Worm (Caenorhabditis elegans) whole organism, L1 larva: ENCODE results near the gene zyg-1.

Experiments used
- C34B4.2 ChIP-seq: sonication (generic microtip); optimal IDR thresholded peaks from 2 replicates; lab custom pipeline; 2017; ENCODE audit warnings: mild to moderate bottlenecking, missing genetic modification characterization, missing compliant biosample characterization
- F16B12.6 ChIP-seq: fragments of 150-350 bp; optimal IDR thresholded peaks from 2 replicates; lab custom pipeline; 2014; ENCODE audit warnings: missing biosample characterization, missing genetic modification characterization
- Y116A8C.19 ChIP-seq: sonication (generic microtip); optimal IDR thresholded peaks from 2 replicates; lab custom pipeline; 2016; ENCODE audit warnings: missing compliant biosample characterization, missing genetic modification characterization, borderline replicate concordance
- aha-1 ChIP-seq: fragments of 150-350 bp; optimal IDR thresholded peaks from 2 replicates; lab custom pipeline; 2014; ENCODE audit warnings: missing biosample characterization, missing genetic modification characterization
- ceh-8 ChIP-seq: fragments of 200-800 bp; sonication (Bioruptor generic); optimal IDR thresholded peaks from 2 replicates; lab custom pipeline; 2018; ENCODE audit warnings: mild to moderate bottlenecking, missing genetic modification characterization, moderate library complexity, missing compliant biosample characterization
- ceh-88 ChIP-seq: fragments of 200-800 bp; sonication (Bioruptor generic); IDR thresholded peaks from 2 replicates; pipeline ENCODE4 v1.3.6; 2022; ENCODE audit warnings: missing genetic modification characterization, missing compliant biosample characterization
- ceh-90 ChIP-seq: sonication (generic microtip); optimal IDR thresholded peaks from 2 replicates; lab custom pipeline; 2016; ENCODE audit warnings: missing genetic modification characterization, missing compliant biosample characterization
- efl-1 ChIP-seq, 4 experiments: fragments of 150-350 bp; optimal IDR thresholded peaks in 3 of 4; peaks in 1 of 4; 1 replicate in 1 of 4; 2 replicates in 3 of 4; lab custom pipeline; 2014; ENCODE audit warnings: missing biosample characterization in 2 of 4, missing genetic modification characterization in 2 of 4, missing genetic modification reagents in 2 of 4
- egl-27 ChIP-seq, 2 experiments: fragments of 150-350 bp in 1 of 2; sonication (generic microtip); optimal IDR thresholded peaks; 3 replicates each; lab custom pipeline; 2017 to 2018; ENCODE audit warnings: missing biosample characterization in 2 of 2, missing genetic modification characterization in 2 of 2, missing genetic modification reagents in 2 of 2
- elt-3 ChIP-seq, 6 experiments: fragments of 150-350 bp in 1 of 6; sonication (generic microtip); optimal IDR thresholded peaks; 2 replicates each; lab custom pipeline; 2017 to 2018; ENCODE audit warnings: missing biosample characterization in 6 of 6, missing genetic modification characterization in 6 of 6, inconsistent platforms in 1 of 6
- ets-5 ChIP-seq: fragments of 200-800 bp; sonication (Bioruptor generic); IDR thresholded peaks from 2 replicates; pipeline ENCODE4 v1.3.6; 2022; ENCODE audit warnings: missing genetic modification characterization, missing compliant biosample characterization
- fkh-10 ChIP-seq: sonication (generic microtip); optimal IDR thresholded peaks from 2 replicates; lab custom pipeline; 2017; ENCODE audit warnings: missing biosample characterization, missing genetic modification reagents, missing genetic modification characterization
- fkh-4 ChIP-seq: sonication (generic microtip); optimal IDR thresholded peaks from 2 replicates; lab custom pipeline; 2016; ENCODE audit warnings: missing compliant biosample characterization, missing genetic modification characterization, borderline replicate concordance
- grh-1 ChIP-seq: fragments of 200-800 bp; sonication (Bioruptor generic); IDR thresholded peaks from 2 replicates; pipeline ENCODE4 v1.3.6; 2022; ENCODE audit warnings: missing genetic modification reagents, missing genetic modification characterization, missing compliant biosample characterization
- jun-1 ChIP-seq: fragments of 150-350 bp; optimal IDR thresholded peaks from 2 replicates; lab custom pipeline; 2014; ENCODE audit warnings: missing biosample characterization, missing genetic modification reagents, missing genetic modification characterization
- lin-13 ChIP-seq: fragments of 150-350 bp; optimal IDR thresholded peaks from 2 replicates; lab custom pipeline; 2014; ENCODE audit warnings: missing biosample characterization, missing genetic modification reagents, missing genetic modification characterization
- lin-15B ChIP-seq: fragments of 150-350 bp; sonication (generic microtip); optimal IDR thresholded peaks from 3 replicates; lab custom pipeline; 2014; ENCODE audit warnings: missing biosample characterization, missing genetic modification characterization
- lsy-2 ChIP-seq, 2 experiments: fragments of 150-350 bp; optimal IDR thresholded peaks; 2 replicates each; lab custom pipeline; 2014; ENCODE audit warnings: missing biosample characterization in 2 of 2, missing genetic modification characterization in 2 of 2
- mef-2 ChIP-seq: fragments of 150-350 bp; optimal IDR thresholded peaks from 2 replicates; lab custom pipeline; 2014; ENCODE audit warnings: missing biosample characterization, missing genetic modification characterization
- mep-1 ChIP-seq: fragments of 150-350 bp; optimal IDR thresholded peaks from 2 replicates; lab custom pipeline; 2014; ENCODE audit warnings: missing biosample characterization, missing genetic modification characterization
- nhr-237 ChIP-seq: fragments of 150-350 bp; optimal IDR thresholded peaks from 2 replicates; lab custom pipeline; 2014; ENCODE audit warnings: missing biosample characterization, missing genetic modification characterization
- nhr-47 ChIP-seq: sonication (generic microtip); optimal IDR thresholded peaks from 2 replicates; lab custom pipeline; 2016; ENCODE audit warnings: mild to moderate bottlenecking, missing genetic modification characterization, moderate library complexity, missing compliant biosample characterization
- nhr-77 ChIP-seq: fragments of 150-350 bp; optimal IDR thresholded peaks from 2 replicates; lab custom pipeline; 2014; ENCODE audit warnings: missing biosample characterization, missing genetic modification characterization
- nhr-84 ChIP-seq: sonication (generic microtip); optimal IDR thresholded peaks from 2 replicates; lab custom pipeline; 2017; ENCODE audit warnings: missing biosample characterization, missing genetic modification characterization
- pag-3 ChIP-seq: sonication (generic microtip); optimal IDR thresholded peaks from 2 replicates; lab custom pipeline; 2017; ENCODE audit warnings: missing genetic modification characterization, mild to moderate bottlenecking, missing compliant biosample characterization, antibody characterized with exemption, borderline replicate concordance; ENCODE audit not compliant: insufficient read depth
- pax-3 ChIP-seq: fragments of 200-800 bp; sonication (Bioruptor generic); optimal IDR thresholded peaks from 2 replicates; lab custom pipeline; 2018; ENCODE audit warnings: mild to moderate bottlenecking, missing genetic modification characterization, moderate library complexity, missing compliant biosample characterization
- snpc-4 ChIP-seq: fragments of 150-350 bp; optimal IDR thresholded peaks from 2 replicates; lab custom pipeline; 2014; ENCODE audit warnings: missing biosample characterization, missing genetic modification characterization
- snu-23 ChIP-seq: sonication (generic microtip); optimal IDR thresholded peaks from 2 replicates; lab custom pipeline; 2016; ENCODE audit warnings: missing genetic modification characterization, missing compliant biosample characterization
- sox-4 ChIP-seq: sonication (generic microtip); optimal IDR thresholded peaks from 2 replicates; lab custom pipeline; 2016; ENCODE audit warnings: missing genetic modification characterization, missing compliant biosample characterization
- sptf-1 ChIP-seq: fragments of 150-350 bp; optimal IDR thresholded peaks from 2 replicates; lab custom pipeline; 2014; ENCODE audit warnings: missing biosample characterization, missing genetic modification characterization
- tbx-2 ChIP-seq: sonication (generic microtip); optimal IDR thresholded peaks from 2 replicates; lab custom pipeline; 2016; ENCODE audit warnings: missing genetic modification characterization, missing compliant biosample characterization
- unc-62 ChIP-seq: fragments of 150-350 bp; optimal IDR thresholded peaks from 2 replicates; lab custom pipeline; 2014; ENCODE audit warnings: missing biosample characterization, missing genetic modification reagents, missing genetic modification characterization
- unc-86 ChIP-seq: sonication (generic microtip); optimal IDR thresholded peaks from 2 replicates; lab custom pipeline; 2016; ENCODE audit warnings: missing genetic modification characterization, missing compliant biosample characterization
- unc-98 ChIP-seq: fragments of 200-800 bp; sonication (Bioruptor generic); IDR thresholded peaks from 2 replicates; pipeline ENCODE4 v1.3.6; 2022; ENCODE audit warnings: missing genetic modification characterization, missing compliant biosample characterization

The zyg-1 gene

DNA sequence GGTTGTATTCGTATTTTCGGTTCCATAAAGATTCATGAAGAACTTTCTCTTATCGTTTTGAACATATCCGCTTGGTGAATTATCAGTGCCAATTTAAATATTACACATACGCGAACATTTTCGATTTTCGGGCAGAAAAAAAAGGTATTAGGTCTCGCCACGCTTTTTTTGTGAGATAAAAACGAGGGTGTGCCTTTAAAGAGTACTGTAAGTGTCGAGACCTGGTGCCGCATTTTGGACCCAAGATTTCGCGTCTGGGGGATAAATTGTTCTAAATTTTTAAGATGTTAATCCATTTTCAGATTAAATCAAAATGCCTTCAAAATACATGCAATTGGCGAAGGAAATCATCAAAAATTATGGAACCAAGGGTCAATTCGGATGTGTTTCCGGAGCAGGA, 44.3 kb downstream of the zyg-1 start, which contains the start of gene C25H3.3:
TSS of gene C25H3.3 (plus strand) at position 301 of the 400 bp plus-strand sequence.
- TF ChIP-seq efl-1 (optimal IDR thresholded peaks at IDR 0.05; lab: Kevin White, UChicago) (no peak), efl-1 (GFP tag; optimal IDR thresholded peaks at IDR 0.05 in 1 of 2; lab: Kevin White, UChicago) (peak in 1 of 2 experiments; percentile 61), ets-5 (GFP tag; lab: Robert Waterston, UW) (no peak)

DNA sequence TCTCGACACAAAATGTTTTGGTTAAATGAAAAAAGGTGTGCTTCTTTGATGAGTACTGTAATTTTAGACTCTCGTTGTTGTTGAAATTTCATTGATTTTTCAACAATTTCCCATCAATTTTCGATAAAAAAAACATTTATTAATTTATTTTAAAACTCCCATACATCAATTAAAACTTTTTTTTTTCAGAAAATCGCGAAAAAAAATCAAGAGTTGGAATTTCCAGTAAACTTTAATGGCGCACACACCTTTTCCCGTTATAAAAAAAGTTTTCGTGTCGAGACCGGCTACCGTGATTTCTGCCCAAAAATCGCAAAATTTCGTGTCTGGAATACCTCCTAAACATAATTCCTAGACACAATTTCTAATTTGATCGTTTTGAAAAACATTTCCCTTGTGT, 45.2 kb downstream of the zyg-1 start, which contains the start of gene C25H3.14:
TSS of gene C25H3.14 (plus strand) at position 301 of the 400 bp plus-strand sequence.
- TF ChIP-seq jun-1 (tag; lab: Kevin White, UChicago), result no peak
- TF ChIP-seq snu-23 (GFP tag; lab: Kevin White, UChicago), result no peak
- no peak for TF ChIP-seq mef-2 (tag; lab: Kevin White, UChicago)
- no peak for TF ChIP-seq fkh-4 (tag; lab: Kevin White, UChicago)
- TF ChIP-seq snpc-4 (tag; lab: Kevin White, UChicago), result no peak
- TF ChIP-seq unc-98 (GFP tag; lab: Robert Waterston, UW), result no peak
- no peak for TF ChIP-seq ceh-8 (GFP tag; lab: Kevin White, UChicago)
- TF ChIP-seq nhr-237 (tag; lab: Kevin White, UChicago), result no peak
- TF ChIP-seq aha-1 (tag; lab: Kevin White, UChicago), result no peak
- TF ChIP-seq C34B4.2 (tag; lab: Kevin White, UChicago), result no peak
- no peak for TF ChIP-seq nhr-77 (tag; lab: Kevin White, UChicago)

DNA sequence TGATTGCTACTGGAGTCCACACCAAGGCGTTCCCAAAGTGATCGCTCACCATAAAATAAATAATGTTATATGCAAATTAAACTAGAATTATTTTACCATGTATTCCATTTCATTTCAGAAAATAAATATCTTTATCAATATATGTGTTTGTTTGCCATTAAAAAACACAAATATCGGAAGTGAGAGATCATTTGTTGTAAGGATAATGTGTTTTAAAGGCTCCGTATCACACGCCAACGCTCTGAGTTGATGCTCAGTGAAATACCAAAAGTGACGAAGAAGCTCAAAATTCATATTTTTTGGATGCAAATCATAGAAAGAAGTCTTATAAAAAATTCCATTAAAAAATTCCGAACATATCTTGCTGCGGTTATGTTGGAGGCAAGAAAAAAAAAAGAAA, 46.7 kb downstream of the zyg-1 start:
- TF ChIP-seq nhr-84 (tag; lab: Kevin White, UChicago), result no peak
- no peak for TF ChIP-seq pax-3 (tag; lab: Kevin White, UChicago)
- TF ChIP-seq pag-3 (tag; lab: Kevin White, UChicago), result no peak
- no peak for TF ChIP-seq C34B4.2 (tag; lab: Kevin White, UChicago)
- no peak for TF ChIP-seq grh-1 (GFP tag; lab: Robert Waterston, UW)
- TF ChIP-seq efl-1 (optimal IDR thresholded peaks at IDR 0.05; lab: Kevin White, UChicago), result no peak
- no peak for TF ChIP-seq efl-1 (GFP tag; optimal IDR thresholded peaks at IDR 0.05 in 1 of 2; lab: Kevin White, UChicago)
- no peak for TF ChIP-seq egl-27 (tag; optimal IDR thresholded peaks at IDR 0.05; lab: Kevin White, UChicago)

DNA sequence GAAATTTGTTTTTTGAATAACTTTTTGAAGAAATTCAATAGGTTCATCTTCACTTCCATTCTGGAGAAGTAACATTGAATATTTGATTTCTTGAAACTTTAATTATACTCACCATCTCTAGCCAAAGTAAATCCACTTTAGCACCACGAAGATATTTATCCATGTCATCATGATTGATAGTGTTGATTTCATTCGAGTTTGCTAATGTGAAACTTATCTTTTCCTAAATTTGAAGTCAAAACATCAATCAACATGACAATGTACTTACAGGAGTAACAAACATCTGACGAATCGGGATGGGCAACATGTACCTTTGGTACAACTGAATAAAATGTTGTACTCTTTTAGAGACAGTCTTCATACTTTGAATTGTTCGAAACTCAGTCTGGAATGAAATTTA, 47.8 kb downstream of the zyg-1 start:
- TF ChIP-seq F16B12.6 (tag; lab: Kevin White, UChicago) (no peak), ceh-88 (GFP tag; lab: Robert Waterston, UW) (no peak), unc-62 (GFP tag; lab: Kevin White, UChicago) (no peak), mep-1 (tag; lab: Kevin White, UChicago) (no peak), ets-5 (GFP tag; lab: Robert Waterston, UW) (no peak), unc-86 (tag; lab: Kevin White, UChicago) (no peak), lin-13 (GFP tag; lab: Kevin White, UChicago) (no peak), ceh-90 (tag; lab: Kevin White, UChicago) (no peak), fkh-10 (GFP tag; lab: Kevin White, UChicago) (no peak), sptf-1 (tag; lab: Kevin White, UChicago) (no peak), nhr-47 (tag; lab: Kevin White, UChicago) (no peak), efl-1 (optimal IDR thresholded peaks at IDR 0.05; lab: Kevin White, UChicago) (no peak), efl-1 (GFP tag; optimal IDR thresholded peaks at IDR 0.05 in 1 of 2; lab: Kevin White, UChicago) (no peak), tbx-2 (no peak), nhr-84 (tag; lab: Kevin White, UChicago) (no peak), sox-4 (tag; lab: Kevin White, UChicago) (no peak), lin-15B (tag; lab: Kevin White, UChicago) (no peak), elt-3 (tag; optimal IDR thresholded peaks at IDR 0.05; lab: Kevin White, UChicago) (no peak), Y116A8C.19 (tag; lab: Kevin White, UChicago) (no peak), lsy-2 (tag; optimal IDR thresholded peaks at IDR 0.05; lab: Kevin White, UChicago) (no peak)
